Worm (Caenorhabditis elegans) whole organism, L1 larva: ENCODE data around the gene nhr-112.
A peak's percentile ranks its signal among the peaks of the same experiment; 100 is the strongest.

Experiments used
- aha-1 ChIP-seq: fragments of 150-350 bp; optimal IDR thresholded peaks from 2 replicates; lab custom pipeline; 2014; ENCODE audit warnings: missing biosample characterization, missing genetic modification characterization
- blmp-1 ChIP-seq: fragments of 150-350 bp; optimal IDR thresholded peaks from 2 replicates; lab custom pipeline; 2014; ENCODE audit warnings: missing biosample characterization, missing genetic modification characterization
- ceh-8 ChIP-seq: fragments of 200-800 bp; sonication (Bioruptor generic); optimal IDR thresholded peaks from 2 replicates; lab custom pipeline; 2018; ENCODE audit warnings: mild to moderate bottlenecking, missing genetic modification characterization, moderate library complexity, missing compliant biosample characterization
- ceh-90 ChIP-seq: sonication (generic microtip); optimal IDR thresholded peaks from 2 replicates; lab custom pipeline; 2016; ENCODE audit warnings: missing genetic modification characterization, missing compliant biosample characterization
- efl-1 ChIP-seq, 4 experiments: fragments of 150-350 bp; optimal IDR thresholded peaks in 3 of 4; peaks in 1 of 4; 1 replicate in 1 of 4; 2 replicates in 3 of 4; lab custom pipeline; 2014; ENCODE audit warnings: missing biosample characterization in 2 of 4, missing genetic modification characterization in 2 of 4, missing genetic modification reagents in 2 of 4
- efl-3 ChIP-seq: fragments of 200-800 bp; sonication (Bioruptor generic); optimal IDR thresholded peaks from 2 replicates; lab custom pipeline; 2018; ENCODE audit warnings: mild to moderate bottlenecking, missing genetic modification characterization, missing compliant biosample characterization
- egl-13 ChIP-seq: sonication (generic microtip); optimal IDR thresholded peaks from 2 replicates; lab custom pipeline; 2016; ENCODE audit warnings: missing genotype, missing genetic modification reagents, missing genetic modification characterization, missing compliant biosample characterization
- egl-27 ChIP-seq, 2 experiments: fragments of 150-350 bp in 1 of 2; sonication (generic microtip); optimal IDR thresholded peaks; 3 replicates each; lab custom pipeline; 2017 to 2018; ENCODE audit warnings: missing biosample characterization in 2 of 2, missing genetic modification characterization in 2 of 2, missing genetic modification reagents in 2 of 2
- elt-3 ChIP-seq, 6 experiments: fragments of 150-350 bp in 1 of 6; sonication (generic microtip); optimal IDR thresholded peaks; 2 replicates each; lab custom pipeline; 2017 to 2018; ENCODE audit warnings: missing biosample characterization in 6 of 6, missing genetic modification characterization in 6 of 6, inconsistent platforms in 1 of 6
- fkh-8 ChIP-seq: sonication (generic microtip); optimal IDR thresholded peaks from 2 replicates; lab custom pipeline; 2016; ENCODE audit warnings: mild to moderate bottlenecking, missing genetic modification characterization, missing compliant biosample characterization
- hlh-17 ChIP-seq: fragments of 200-800 bp; sonication (Bioruptor generic); optimal IDR thresholded peaks from 2 replicates; lab custom pipeline; 2018; ENCODE audit warnings: missing genetic modification characterization, mild to moderate bottlenecking, missing compliant biosample characterization, moderate library complexity, borderline replicate concordance
- jun-1 ChIP-seq: fragments of 150-350 bp; optimal IDR thresholded peaks from 2 replicates; lab custom pipeline; 2014; ENCODE audit warnings: missing biosample characterization, missing genetic modification reagents, missing genetic modification characterization
- lin-13 ChIP-seq: fragments of 150-350 bp; optimal IDR thresholded peaks from 2 replicates; lab custom pipeline; 2014; ENCODE audit warnings: missing biosample characterization, missing genetic modification reagents, missing genetic modification characterization
- lin-15B ChIP-seq: fragments of 150-350 bp; sonication (generic microtip); optimal IDR thresholded peaks from 3 replicates; lab custom pipeline; 2014; ENCODE audit warnings: missing biosample characterization, missing genetic modification characterization
- lin-35 ChIP-seq, 2 experiments: fragments of 150-350 bp; optimal IDR thresholded peaks; 2 replicates each; lab custom pipeline; 2014; ENCODE audit warnings: missing biosample characterization in 2 of 2, missing genetic modification characterization in 2 of 2, missing genetic modification reagents in 2 of 2
- lsy-2 ChIP-seq, 2 experiments: fragments of 150-350 bp; optimal IDR thresholded peaks; 2 replicates each; lab custom pipeline; 2014; ENCODE audit warnings: missing biosample characterization in 2 of 2, missing genetic modification characterization in 2 of 2
- mef-2 ChIP-seq: fragments of 150-350 bp; optimal IDR thresholded peaks from 2 replicates; lab custom pipeline; 2014; ENCODE audit warnings: missing biosample characterization, missing genetic modification characterization
- nhr-11 ChIP-seq: fragments of 150-350 bp; optimal IDR thresholded peaks from 2 replicates; lab custom pipeline; 2014; ENCODE audit warnings: missing biosample characterization, missing genetic modification characterization
- nhr-12 ChIP-seq: sonication (generic microtip); optimal IDR thresholded peaks from 2 replicates; lab custom pipeline; 2017; ENCODE audit warnings: missing biosample characterization, missing genetic modification characterization
- nhr-237 ChIP-seq: fragments of 150-350 bp; optimal IDR thresholded peaks from 2 replicates; lab custom pipeline; 2014; ENCODE audit warnings: missing biosample characterization, missing genetic modification characterization
- nhr-76 ChIP-seq: sonication (generic microtip); optimal IDR thresholded peaks from 2 replicates; lab custom pipeline; 2017; ENCODE audit warnings: missing biosample characterization, missing genetic modification characterization
- nhr-85 ChIP-seq: sonication (generic microtip); peaks from one replicate; lab custom pipeline; 2016; ENCODE audit warnings: missing genetic modification characterization, inconsistent platforms, missing compliant biosample characterization
- pag-3 ChIP-seq: sonication (generic microtip); optimal IDR thresholded peaks from 2 replicates; lab custom pipeline; 2017; ENCODE audit warnings: missing genetic modification characterization, mild to moderate bottlenecking, missing compliant biosample characterization, antibody characterized with exemption, borderline replicate concordance; ENCODE audit not compliant: insufficient read depth
- pax-3 ChIP-seq: fragments of 200-800 bp; sonication (Bioruptor generic); optimal IDR thresholded peaks from 2 replicates; lab custom pipeline; 2018; ENCODE audit warnings: mild to moderate bottlenecking, missing genetic modification characterization, moderate library complexity, missing compliant biosample characterization
- rnt-1 ChIP-seq: sonication (generic microtip); optimal IDR thresholded peaks from 2 replicates; lab custom pipeline; 2016; ENCODE audit warnings: mild to moderate bottlenecking, missing genetic modification characterization, moderate library complexity, missing compliant biosample characterization
- snpc-4 ChIP-seq: fragments of 150-350 bp; optimal IDR thresholded peaks from 2 replicates; lab custom pipeline; 2014; ENCODE audit warnings: missing biosample characterization, missing genetic modification characterization
- snu-23 ChIP-seq: sonication (generic microtip); optimal IDR thresholded peaks from 2 replicates; lab custom pipeline; 2016; ENCODE audit warnings: missing genetic modification characterization, missing compliant biosample characterization
- sox-4 ChIP-seq: sonication (generic microtip); optimal IDR thresholded peaks from 2 replicates; lab custom pipeline; 2016; ENCODE audit warnings: missing genetic modification characterization, missing compliant biosample characterization
- sptf-1 ChIP-seq: fragments of 150-350 bp; optimal IDR thresholded peaks from 2 replicates; lab custom pipeline; 2014; ENCODE audit warnings: missing biosample characterization, missing genetic modification characterization
- sup-37 ChIP-seq: fragments of 200-800 bp; sonication (Bioruptor generic); optimal IDR thresholded peaks from 2 replicates; lab custom pipeline; 2018; ENCODE audit warnings: mild to moderate bottlenecking, missing genetic modification characterization, missing compliant biosample characterization
- tlp-1 ChIP-seq: fragments of 150-350 bp; optimal IDR thresholded peaks from 2 replicates; lab custom pipeline; 2014; ENCODE audit warnings: missing biosample characterization, missing genetic modification characterization
- unc-30 ChIP-seq: sonication (generic microtip); optimal IDR thresholded peaks from 2 replicates; lab custom pipeline; 2017; ENCODE audit warnings: missing biosample characterization, missing genetic modification characterization
- unc-86 ChIP-seq: sonication (generic microtip); optimal IDR thresholded peaks from 2 replicates; lab custom pipeline; 2016; ENCODE audit warnings: missing genetic modification characterization, missing compliant biosample characterization
- unc-98 ChIP-seq: fragments of 200-800 bp; sonication (Bioruptor generic); IDR thresholded peaks from 2 replicates; pipeline ENCODE4 v1.3.6; 2022; ENCODE audit warnings: missing genetic modification characterization, missing compliant biosample characterization
- vab-15 ChIP-seq: sonication (generic microtip); optimal IDR thresholded peaks from 2 replicates; lab custom pipeline; 2017; ENCODE audit warnings: missing genotype, mild to moderate bottlenecking, missing genetic modification characterization, missing compliant biosample characterization
- ztf-11 ChIP-seq, 2 experiments: sonication (generic microtip); optimal IDR thresholded peaks; 2 replicates each; lab custom pipeline; 2016 to 2017; ENCODE audit warnings: missing genetic modification characterization in 2 of 2, missing biosample characterization in 1 of 2, missing compliant biosample characterization in 1 of 2

Gene nhr-112

ce11 chrV:16699752-16700259 lies 23.8 kb downstream of the nhr-112 start, which contains the start of gene Y70C5C.1:
Y70C5C.1 (plus strand) TSS chrV:16700209.
- TF ChIP-seq efl-1 (optimal IDR thresholded peaks at IDR 0.05; lab: Kevin White, UChicago) (no peak), efl-1 (GFP tag; optimal IDR thresholded peaks at IDR 0.05 in 1 of 2; lab: Kevin White, UChicago) (peak in 1 of 2 experiments; percentile 85), egl-27 (tag; optimal IDR thresholded peaks at IDR 0.05; lab: Kevin White, UChicago) (no peak)

- no peak for TF ChIP-seq elt-3 (tag; optimal IDR thresholded peaks at IDR 0.05; lab: Kevin White, UChicago)
- no peak for TF ChIP-seq rnt-1 (tag; lab: Kevin White, UChicago)
- no peak for TF ChIP-seq sptf-1
- TF ChIP-seq ceh-8 (GFP tag; lab: Kevin White, UChicago) = no peak
- no peak for TF ChIP-seq ceh-90 (tag; lab: Kevin White, UChicago)
- TF ChIP-seq aha-1 (tag; lab: Kevin White, UChicago) = no peak
- no peak for TF ChIP-seq tlp-1 (tag; lab: Kevin White, UChicago)
- TF ChIP-seq ztf-11 (tag; optimal IDR thresholded peaks at IDR 0.05; lab: Kevin White, UChicago) = no peak
- no peak for TF ChIP-seq pax-3 (tag; lab: Kevin White, UChicago)
- TF ChIP-seq unc-86 (tag; lab: Kevin White, UChicago) = no peak
These were observed 26.5 kb downstream of the nhr-112 start, which contains the start of gene srw-41 for ce11 chrV:16697178-16697577. srw-41 (plus strand) TSS chrV:16697478.

- TF ChIP-seq nhr-12 (tag; lab: Kevin White, UChicago) (no peak), snu-23 (GFP tag; lab: Kevin White, UChicago) (no peak), efl-3 (GFP tag; lab: Kevin White, UChicago) (no peak), fkh-8 (no peak), efl-1 (optimal IDR thresholded peaks at IDR 0.05; lab: Kevin White, UChicago) (no peak), efl-1 (GFP tag; optimal IDR thresholded peaks at IDR 0.05 in 1 of 2; lab: Kevin White, UChicago) (peak in 1 of 2 experiments; percentile 79), blmp-1 (tag; lab: Kevin White, UChicago) (no peak), vab-15 (tag; lab: Kevin White, UChicago) (no peak), sup-37 (GFP tag; lab: Kevin White, UChicago) (no peak), pag-3 (tag; lab: Kevin White, UChicago) (no peak)
These were observed 28.1 kb downstream of the nhr-112 start for ce11 chrV:16695499-16695898.

- TF ChIP-seq tlp-1 (tag; lab: Kevin White, UChicago) (no peak), egl-13 (tag; lab: Kevin White, UChicago) (no peak), jun-1 (tag; lab: Kevin White, UChicago) (no peak), snpc-4 (tag; lab: Kevin White, UChicago) (no peak), lin-13 (GFP tag; lab: Kevin White, UChicago) (no peak), lin-15B (tag; lab: Kevin White, UChicago) (no peak), nhr-237 (no peak), lsy-2 (tag; optimal IDR thresholded peaks at IDR 0.05; lab: Kevin White, UChicago) (no peak), hlh-17 (GFP tag; lab: Kevin White, UChicago) (no peak)
These were observed 29.1 kb downstream of the nhr-112 start, which contains the start of gene srz-101 for ce11 chrV:16694538-16694937. srz-101 (plus strand) TSS chrV:16694838.

- no peak for TF ChIP-seq lin-15B (tag; lab: Kevin White, UChicago)
- TF ChIP-seq unc-98 (GFP tag; lab: Robert Waterston, UW) = no peak
- no peak for TF ChIP-seq nhr-11
- no peak for TF ChIP-seq egl-13 (tag; lab: Kevin White, UChicago)
- TF ChIP-seq pax-3 (tag; lab: Kevin White, UChicago) = no peak
- TF ChIP-seq rnt-1 (tag; lab: Kevin White, UChicago) = no peak
- TF ChIP-seq sox-4 = no peak
- TF ChIP-seq nhr-85 (tag; lab: Kevin White, UChicago) = no peak
- no peak for TF ChIP-seq unc-30
- no peak for TF ChIP-seq tlp-1 (tag; lab: Kevin White, UChicago)
- no peak for TF ChIP-seq nhr-76
- TF ChIP-seq mef-2 = no peak
- no peak for TF ChIP-seq lin-35 (GFP tag; optimal IDR thresholded peaks at IDR 0.05; lab: Kevin White, UChicago)
These were observed 29.9 kb downstream of the nhr-112 start, which contains the start of gene srw-42 for ce11 chrV:16693732-16694131. srw-42 (minus strand) TSS chrV:16693832.
